Fruit fly (Drosophila melanogaster) whole organism, pupa: ENCODE results near the gene vih.

ENCODE experiments used
- CG10348 ChIP-seq: fragments of 200-800 bp; sonication (Bioruptor generic); IDR thresholded peaks from 2 replicates; pipeline ENCODE4 v1.3.6; 2022; ENCODE audit warnings: missing biosample characterization, missing genetic modification characterization
- CG13204 ChIP-seq: fragments of 200-800 bp; sonication (Bioruptor generic); optimal IDR thresholded peaks from 2 replicates; lab custom pipeline; 2018; ENCODE audit warnings: missing biosample characterization, mild to moderate bottlenecking, missing genetic modification characterization, moderate library complexity
- CG15710 ChIP-seq: fragments of 200-800 bp; sonication (Bioruptor generic); optimal IDR thresholded peaks from 2 replicates; lab custom pipeline; 2018; ENCODE audit warnings: missing biosample characterization, mild to moderate bottlenecking, missing genetic modification characterization, moderate library complexity
- CG17806 ChIP-seq: fragments of 200-800 bp; sonication (Bioruptor generic); optimal IDR thresholded peaks from 2 replicates; lab custom pipeline; 2018; ENCODE audit warnings: missing biosample characterization, mild to moderate bottlenecking, missing genetic modification characterization, moderate library complexity
- CG4496 ChIP-seq: fragments of 200-800 bp; sonication (Bioruptor generic); IDR thresholded peaks from 3 replicates; pipeline ENCODE4 v1.3.6; 2022; ENCODE audit warnings: missing biosample characterization, missing genetic modification characterization
- CG8159 ChIP-seq: fragments of 200-800 bp; sonication (Bioruptor generic); optimal IDR thresholded peaks from 3 replicates; lab custom pipeline; 2018; ENCODE audit warnings: missing biosample characterization, mild to moderate bottlenecking, missing genetic modification characterization, moderate library complexity
- CG9948 ChIP-seq: fragments of 200-800 bp; sonication (Bioruptor generic); optimal IDR thresholded peaks from 2 replicates; lab custom pipeline; 2018; ENCODE audit warnings: missing biosample characterization, mild to moderate bottlenecking, missing genetic modification characterization, moderate library complexity
- Ets98B ChIP-seq: fragments of 200-800 bp; sonication (Bioruptor generic); IDR thresholded peaks from 2 replicates; pipeline ENCODE4 v1.3.6; 2022; ENCODE audit warnings: missing biosample characterization, missing genetic modification characterization
- Snoo ChIP-seq: fragments of 200-800 bp; sonication (Bioruptor generic); optimal IDR thresholded peaks from 3 replicates; lab custom pipeline; 2017; ENCODE audit warnings: missing biosample characterization, mild to moderate bottlenecking, missing genetic modification characterization, inconsistent platforms
- rn ChIP-seq: fragments of 200-800 bp; sonication (Bioruptor generic); IDR thresholded peaks from 2 replicates; pipeline ENCODE4 v1.3.6; 2022; ENCODE audit warnings: missing biosample characterization, missing genetic modification characterization

DNA sequence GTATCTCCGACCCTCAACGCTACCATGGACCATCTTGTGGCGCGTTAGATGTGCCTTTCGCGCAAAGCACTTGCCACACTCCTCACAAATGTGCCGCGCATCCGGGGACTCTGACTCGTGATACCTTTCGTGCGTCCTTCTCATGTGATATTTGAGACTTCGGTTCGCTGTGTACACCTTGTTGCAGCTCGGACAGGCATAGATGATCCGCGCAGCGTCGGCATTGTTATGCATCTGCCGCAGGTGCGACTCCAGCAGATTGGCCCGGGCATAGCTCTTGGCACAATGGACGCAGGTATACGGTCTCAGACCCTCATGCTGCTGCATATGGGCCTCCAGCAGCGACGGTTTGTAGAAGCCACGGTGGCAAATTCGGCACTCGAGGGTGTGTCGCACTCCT, 1.9 kb downstream of the vih start:
- TF ChIP-seq CG9948 (tag; lab: Kevin White, UChicago) (no peak), Snoo (no peak), rn (no peak), CG15710 (tag; lab: Kevin White, UChicago) (no peak), Ets98B (GFP tag; lab: Robert Waterston, UW) (no peak), CG10348 (GFP tag; lab: Robert Waterston, UW) (no peak), CG4496 (GFP tag; lab: Robert Waterston, UW) (no peak), CG17806 (tag; lab: Kevin White, UChicago) (no peak), CG13204 (GFP tag; lab: Kevin White, UChicago) (no peak), CG8159 (tag; lab: Kevin White, UChicago) (no peak)
